Worm (Caenorhabditis elegans): Measurements from ENCODE around the gene Y1A5A.1.

Y1A5A.1 gene

DNA sequence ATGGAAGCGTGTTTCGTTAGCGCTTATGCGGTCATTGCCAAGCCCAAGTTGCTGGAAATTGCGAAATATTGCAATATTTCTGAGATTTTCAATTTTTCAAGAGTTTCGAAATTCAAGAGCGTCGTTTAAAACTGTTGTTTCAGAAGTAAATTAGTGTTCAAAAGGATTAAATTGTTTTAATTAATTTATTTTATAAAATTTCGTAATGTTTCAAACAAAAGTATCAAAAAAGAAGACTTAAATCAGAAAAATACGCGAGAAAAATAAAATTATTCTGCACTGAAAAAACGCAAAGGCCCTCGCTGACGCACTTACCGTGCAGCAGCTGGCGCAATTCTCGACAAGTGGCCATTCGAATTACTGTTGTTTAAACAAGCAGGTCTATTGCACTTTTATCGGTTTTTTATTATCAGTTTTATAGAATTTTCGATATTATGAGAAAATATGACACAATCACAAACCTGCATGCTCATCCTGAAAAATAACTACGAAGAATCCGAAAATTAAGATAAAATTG is 17.7 kb upstream of the Y1A5A.1 start, which contains the start of gene tif-1A:
Gene tif-1A, minus strand, starts transcription at position 51 of the 517 bp plus-strand sequence.
- peak; percentile 12 for TF ChIP-seq snpc-4 (GFP tag; optimal IDR thresholded peaks at IDR 0.05)
- TF ChIP-seq snpc-4 (tag; optimal IDR thresholded peaks at IDR 0.05): peak; percentile 58 to 72 (median 64)
- no peak for TF ChIP-seq Y56A3A.18 (GFP tag; IDR thresholded peaks at IDR 0.05)
- TF ChIP-seq Y53G8AR.9 (GFP tag; conservative IDR thresholded peaks at IDR 0.05): peak; percentile 89
- no peak for TF ChIP-seq ccch-3 (GFP tag; optimal IDR thresholded peaks at IDR 0.05)
- no peak for TF ChIP-seq mes-4 (tag; optimal IDR thresholded peaks at IDR 0.05)
- TF ChIP-seq him-1 (tag; optimal IDR thresholded peaks at IDR 0.05): peak; percentile 43
- TF ChIP-seq chd-7 (tag; optimal IDR thresholded peaks at IDR 0.05): peak; percentile 14
- no peak for TF ChIP-seq aptf-2 (GFP tag; conservative IDR thresholded peaks at IDR 0.05)
- TF ChIP-seq lsy-27 (tag; optimal IDR thresholded peaks at IDR 0.05; ENCODE audit: borderline replicate concordance, insufficient read depth): no peak
- TF ChIP-seq hlh-26 (GFP tag; conservative IDR thresholded peaks at IDR 0.05): no peak
- no peak for TF ChIP-seq athp-1 (tag; optimal IDR thresholded peaks at IDR 0.05)
- TF ChIP-seq tbx-9 (tag; optimal IDR thresholded peaks at IDR 0.05; ENCODE audit: borderline replicate concordance): no peak
- no peak; the same call in 1 of the 2 replicates for TF ChIP-seq ekl-4 (GFP tag; IDR thresholded peaks at IDR 0.05)
- no peak for TF ChIP-seq zim-3 (tag; optimal IDR thresholded peaks at IDR 0.05)
- TF ChIP-seq bed-2 (GFP tag; IDR thresholded peaks at IDR 0.05): no peak
- peak; percentile 82 for TF ChIP-seq pbrm-1 (GFP tag; IDR thresholded peaks at IDR 0.05)
- TF ChIP-seq T07F8.4 (tag; optimal IDR thresholded peaks at IDR 0.05): no peak
- TF ChIP-seq nfya-2 (GFP tag; IDR thresholded peaks at IDR 0.05): no peak
- TF ChIP-seq rec-8 (tag; optimal IDR thresholded peaks at IDR 0.05): no peak
- TF ChIP-seq repo-1 (tag; optimal IDR thresholded peaks at IDR 0.05): peak; percentile 70
- no peak for TF ChIP-seq nhr-179 (tag; optimal IDR thresholded peaks at IDR 0.05)
- TF ChIP-seq snpc-1.3 (tag; optimal IDR thresholded peaks at IDR 0.05; ENCODE audit: insufficient read depth): no peak
- no peak for TF ChIP-seq rpc-1 (optimal IDR thresholded peaks at IDR 0.05)
- no peak for TF ChIP-seq rpc-1 (tag; optimal IDR thresholded peaks at IDR 0.05)
- peak; percentile 49 for TF ChIP-seq madf-10 (tag; optimal IDR thresholded peaks at IDR 0.05)
- peak; percentile 19 for TF ChIP-seq ceh-27 (GFP tag; optimal IDR thresholded peaks at IDR 0.05)
- TF ChIP-seq Y95B8A.8 (GFP tag; IDR thresholded peaks at IDR 0.05): no peak
- TF ChIP-seq egl-18 (GFP tag; IDR thresholded peaks at IDR 0.05): no peak
- no peak for TF ChIP-seq F22D6.2 (tag; optimal IDR thresholded peaks at IDR 0.05)
- peak; percentile 56 for TF ChIP-seq pha-4 (tag; optimal IDR thresholded peaks at IDR 0.05)
- no peak for TF ChIP-seq fkh-3 (tag; optimal IDR thresholded peaks at IDR 0.05)
- no peak for TF ChIP-seq ztf-3 (GFP tag; optimal IDR thresholded peaks at IDR 0.05)
- TF ChIP-seq ets-4 (GFP tag; optimal IDR thresholded peaks at IDR 0.05): no peak
- no peak for TF ChIP-seq Y79H2A.3 (GFP tag; conservative IDR thresholded peaks at IDR 0.05)
- TF ChIP-seq ztf-6 (GFP tag; IDR thresholded peaks at IDR 0.05): no peak
- no peak for TF ChIP-seq akir-1 (GFP tag; optimal IDR thresholded peaks at IDR 0.05)
- peak; percentile 79 for TF ChIP-seq snpc-3.4 (tag; optimal IDR thresholded peaks at IDR 0.05)
- no peak for TF ChIP-seq T26A5.8 (tag; optimal IDR thresholded peaks at IDR 0.05)
- TF ChIP-seq rcor-1 (GFP tag; IDR thresholded peaks at IDR 0.05): peak; percentile 52; the same call in 1 of the 2 replicates
- no peak for TF ChIP-seq F52B5.7 (tag; optimal IDR thresholded peaks at IDR 0.05)
- TF ChIP-seq mcd-1 (GFP tag; IDR thresholded peaks at IDR 0.05): peak; percentile 83
- peak; percentile 32 for TF ChIP-seq atf-7 (tag; optimal IDR thresholded peaks at IDR 0.05)
- TF ChIP-seq snpc-1.1 (tag; optimal IDR thresholded peaks at IDR 0.05; ENCODE audit: insufficient read depth): no peak
- peak in 1 of 3 experiments; percentile 81 for TF ChIP-seq lin-35 (GFP tag; optimal IDR thresholded peaks at IDR 0.05)
- TF ChIP-seq tlf-1 (GFP tag; optimal IDR thresholded peaks at IDR 0.05): peak; percentile 63
- TF ChIP-seq hrde-1 (tag; optimal IDR thresholded peaks at IDR 0.05; ENCODE audit: borderline replicate concordance): no peak
- TF ChIP-seq attf-3 (GFP tag; conservative IDR thresholded peaks at IDR 0.05): no peak
